Fruit fly (Drosophila melanogaster) whole organism, pupa: ENCODE data around the gene Syx13.

Source experiments
- CG12605 ChIP-seq: fragments of 200-800 bp; sonication (Bioruptor generic); IDR thresholded peaks from 2 replicates; pipeline ENCODE4 v1.3.6; 2022; ENCODE audit warnings: missing biosample characterization, missing genetic modification characterization
- CG13204 ChIP-seq: fragments of 200-800 bp; sonication (Bioruptor generic); optimal IDR thresholded peaks from 2 replicates; lab custom pipeline; 2018; ENCODE audit warnings: missing biosample characterization, mild to moderate bottlenecking, missing genetic modification characterization, moderate library complexity
- CG14655 ChIP-seq: fragments of 200-800 bp; sonication (Bioruptor generic); optimal IDR thresholded peaks from 3 replicates; lab custom pipeline; 2017; ENCODE audit warnings: mild to moderate bottlenecking, missing biosample characterization, missing genetic modification reagents, missing genetic modification characterization
- CG17806 ChIP-seq: fragments of 200-800 bp; sonication (Bioruptor generic); optimal IDR thresholded peaks from 2 replicates; lab custom pipeline; 2018; ENCODE audit warnings: missing biosample characterization, mild to moderate bottlenecking, missing genetic modification characterization, moderate library complexity
- CG34367 ChIP-seq: fragments of 200-800 bp; sonication (Bioruptor generic); optimal IDR thresholded peaks from 2 replicates; lab custom pipeline; 2018; ENCODE audit warnings: missing biosample characterization, mild to moderate bottlenecking, missing genetic modification characterization
- CG8159 ChIP-seq: fragments of 200-800 bp; sonication (Bioruptor generic); optimal IDR thresholded peaks from 3 replicates; lab custom pipeline; 2018; ENCODE audit warnings: missing biosample characterization, mild to moderate bottlenecking, missing genetic modification characterization, moderate library complexity
- CG8301 ChIP-seq: fragments of 200-800 bp; sonication (Bioruptor generic); optimal IDR thresholded peaks from 2 replicates; lab custom pipeline; 2018; ENCODE audit warnings: missing biosample characterization, mild to moderate bottlenecking, missing genetic modification characterization
- CG9948 ChIP-seq: fragments of 200-800 bp; sonication (Bioruptor generic); optimal IDR thresholded peaks from 2 replicates; lab custom pipeline; 2018; ENCODE audit warnings: missing biosample characterization, mild to moderate bottlenecking, missing genetic modification characterization, moderate library complexity
- D1 ChIP-seq: fragments of 200-800 bp; sonication (Bioruptor generic); optimal IDR thresholded peaks from 2 replicates; lab custom pipeline; 2018; ENCODE audit warnings: missing biosample characterization, mild to moderate bottlenecking, missing genetic modification characterization, moderate library complexity
- EcR ChIP-seq: fragments of 200-800 bp; sonication (Bioruptor generic); optimal IDR thresholded peaks from 3 replicates; lab custom pipeline; 2019; ENCODE audit warnings: missing biosample characterization, missing genetic modification characterization, mild to moderate bottlenecking, moderate library complexity, missing genetic modification reagents
- Ets98B ChIP-seq: fragments of 200-800 bp; sonication (Bioruptor generic); IDR thresholded peaks from 2 replicates; pipeline ENCODE4 v1.3.6; 2022; ENCODE audit warnings: missing biosample characterization, missing genetic modification characterization
- gl ChIP-seq: fragments of 200-800 bp; sonication (Bioruptor generic); optimal IDR thresholded peaks from 2 replicates; lab custom pipeline; 2018; ENCODE audit warnings: missing biosample characterization, mild to moderate bottlenecking, missing genetic modification characterization

dm6 chr3L:13062746-13063145 is 18.5 kb downstream of the Syx13 start, which contains the start of gene CG34429:
- TF ChIP-seq CG12605 (no peak), EcR (GFP tag; lab: Kevin White, UChicago) (no peak), CG34367 (tag; lab: Kevin White, UChicago) (no peak), CG14655 (GFP tag; lab: Kevin White, UChicago) (no peak), gl (tag; lab: Kevin White, UChicago) (no peak), D1 (tag; lab: Kevin White, UChicago) (no peak), CG8159 (tag; lab: Kevin White, UChicago) (no peak), CG17806 (no peak), CG13204 (GFP tag; lab: Kevin White, UChicago) (no peak), CG9948 (no peak), CG8301 (tag; lab: Kevin White, UChicago) (no peak), Ets98B (GFP tag; lab: Robert Waterston, UW) (no peak)
